Worm (Caenorhabditis elegans): Measurements from ENCODE around the gene sra-31.

Gene sra-31

ce11 chrII:6531940-6532339 lies 46.3 kb downstream of the sra-31 start, which contains the start of gene abcx-1:
Gene abcx-1 (plus strand): TSS chrII:6532163.
- TF ChIP-seq ztf-25 (GFP tag; IDR thresholded peaks at IDR 0.05) = no peak
- no peak for TF ChIP-seq ceh-91 (GFP tag; IDR thresholded peaks at IDR 0.05)
- TF ChIP-seq ztf-3 (GFP tag; optimal IDR thresholded peaks at IDR 0.05) = no peak
- TF ChIP-seq lsl-1 (GFP tag; optimal IDR thresholded peaks at IDR 0.05) = no peak
- no peak for TF ChIP-seq lir-1 (GFP tag; conservative IDR thresholded peaks at IDR 0.05)
- TF ChIP-seq mes-4 (tag; optimal IDR thresholded peaks at IDR 0.05) = no peak
- no peak for TF ChIP-seq nfya-1 (tag; optimal IDR thresholded peaks at IDR 0.05; ENCODE audit: borderline replicate concordance, insufficient read depth)
- no peak for TF ChIP-seq Y95B8A.8 (GFP tag; IDR thresholded peaks at IDR 0.05)

DNA sequence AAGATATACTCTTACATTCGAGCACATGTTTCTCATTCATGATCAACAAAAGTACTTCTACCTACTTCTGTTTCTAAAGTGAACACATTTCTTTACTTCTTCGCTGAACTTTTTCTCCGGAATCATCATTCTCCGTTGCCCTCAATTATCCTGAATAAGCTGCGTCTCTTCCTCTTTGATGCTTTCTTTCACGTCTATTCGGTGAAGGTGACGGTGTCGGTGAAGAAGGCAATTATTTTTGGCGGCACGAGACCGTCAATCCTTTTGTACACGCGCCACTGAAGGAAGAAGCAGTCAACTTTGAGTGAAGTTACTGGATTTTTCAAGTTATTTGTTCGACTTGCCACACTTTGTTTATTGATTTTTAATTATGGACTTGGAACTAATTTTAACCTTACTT lies 46.8 kb downstream of the sra-31 start, which contains the start of gene abch-1:
Gene abch-1 (minus strand): TSS at position 101 of the 400 bp plus-strand sequence.
- no peak for TF ChIP-seq K11D2.4 (GFP tag; IDR thresholded peaks at IDR 0.05)
- no peak for TF ChIP-seq him-1 (tag; optimal IDR thresholded peaks at IDR 0.05)
- TF ChIP-seq bed-2 (GFP tag; IDR thresholded peaks at IDR 0.05) = no peak
- TF ChIP-seq dox-1 (GFP tag; IDR thresholded peaks at IDR 0.05) = no peak
- no peak for TF ChIP-seq ceh-27 (GFP tag; optimal IDR thresholded peaks at IDR 0.05)
- no peak for TF ChIP-seq F52B5.7 (tag; optimal IDR thresholded peaks at IDR 0.05)
- TF ChIP-seq repo-1 (tag; optimal IDR thresholded peaks at IDR 0.05) = no peak
- no peak for TF ChIP-seq somi-1 (GFP tag; optimal IDR thresholded peaks at IDR 0.05)
- TF ChIP-seq snpc-1.3 (tag; optimal IDR thresholded peaks at IDR 0.05; ENCODE audit: insufficient read depth) = no peak
- no peak for TF ChIP-seq athp-1 (tag; optimal IDR thresholded peaks at IDR 0.05)
- TF ChIP-seq nhr-90 (tag; optimal IDR thresholded peaks at IDR 0.05) = no peak
- TF ChIP-seq attf-6 (GFP tag; IDR thresholded peaks at IDR 0.05) = no peak
- TF ChIP-seq hrde-1 (tag; optimal IDR thresholded peaks at IDR 0.05; ENCODE audit: borderline replicate concordance) = no peak
- TF ChIP-seq hmg-1.2 (GFP tag; IDR thresholded peaks at IDR 0.05) = no peak
- no peak for TF ChIP-seq ZK185.1 (tag; optimal IDR thresholded peaks at IDR 0.05; ENCODE audit: poor library complexity, severe bottlenecking)

DNA sequence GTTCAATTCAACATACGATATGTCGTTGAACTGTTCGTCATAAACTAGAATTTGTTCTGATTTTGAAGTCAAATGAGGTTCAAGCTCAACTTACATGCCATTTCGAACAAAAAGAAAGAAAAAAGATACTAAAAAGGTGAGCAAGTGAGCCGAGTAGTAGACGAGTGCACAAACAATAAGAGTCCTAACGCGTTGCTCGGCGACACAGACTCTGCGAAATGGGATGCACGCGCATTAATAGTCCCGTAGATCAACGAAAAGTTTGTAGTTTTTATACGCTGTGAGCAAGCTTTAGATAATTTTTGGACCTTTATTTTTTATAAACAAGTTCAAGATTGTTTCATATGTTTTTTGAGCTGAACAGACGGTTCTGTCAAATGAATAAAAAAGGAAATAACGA lies 49.6 kb downstream of the sra-31 start, which contains the start of gene C56E6.4:
Gene C56E6.4 (minus strand): TSS at position 101 of the 400 bp plus-strand sequence.
- TF ChIP-seq F33H1.4 (GFP tag; IDR thresholded peaks at IDR 0.05) = no peak
- no peak for TF ChIP-seq mxl-1 (tag; optimal IDR thresholded peaks at IDR 0.05)
- no peak for TF ChIP-seq attf-3 (GFP tag; conservative IDR thresholded peaks at IDR 0.05)
- TF ChIP-seq attf-5 (GFP tag; optimal IDR thresholded peaks at IDR 0.05) = no peak
- TF ChIP-seq ZK185.1 (tag; optimal IDR thresholded peaks at IDR 0.05; ENCODE audit: poor library complexity, severe bottlenecking) = no peak
- no peak for TF ChIP-seq akir-1 (GFP tag; optimal IDR thresholded peaks at IDR 0.05)
- TF ChIP-seq sdz-38 (tag; optimal IDR thresholded peaks at IDR 0.05) = no peak
- TF ChIP-seq ets-4 (GFP tag; optimal IDR thresholded peaks at IDR 0.05) = no peak
- no peak for TF ChIP-seq hmg-20 (GFP tag; IDR thresholded peaks at IDR 0.05)
- TF ChIP-seq ceh-91 (GFP tag; IDR thresholded peaks at IDR 0.05) = no peak
- no peak for TF ChIP-seq nfyb-1 (GFP tag; IDR thresholded peaks at IDR 0.05)
- TF ChIP-seq xnd-1 (tag; optimal IDR thresholded peaks at IDR 0.05) = no peak
- no peak for TF ChIP-seq F23B12.7 (tag; optimal IDR thresholded peaks at IDR 0.05; ENCODE audit: insufficient read depth)
- no peak for TF ChIP-seq madf-8 (GFP tag; conservative IDR thresholded peaks at IDR 0.05)
